Worm (Caenorhabditis elegans): Measurements from ENCODE around the gene mlc-5.

The mlc-5 gene

ce11 chrIII:13642776-13643175 lies 19.7 kb downstream of the mlc-5 start:
- no peak for TF ChIP-seq dao-5 (tag; optimal IDR thresholded peaks at IDR 0.05)
- no peak for TF ChIP-seq W03F9.2 (tag; optimal IDR thresholded peaks at IDR 0.05)
- no peak for TF ChIP-seq him-1 (tag; optimal IDR thresholded peaks at IDR 0.05)

DNA sequence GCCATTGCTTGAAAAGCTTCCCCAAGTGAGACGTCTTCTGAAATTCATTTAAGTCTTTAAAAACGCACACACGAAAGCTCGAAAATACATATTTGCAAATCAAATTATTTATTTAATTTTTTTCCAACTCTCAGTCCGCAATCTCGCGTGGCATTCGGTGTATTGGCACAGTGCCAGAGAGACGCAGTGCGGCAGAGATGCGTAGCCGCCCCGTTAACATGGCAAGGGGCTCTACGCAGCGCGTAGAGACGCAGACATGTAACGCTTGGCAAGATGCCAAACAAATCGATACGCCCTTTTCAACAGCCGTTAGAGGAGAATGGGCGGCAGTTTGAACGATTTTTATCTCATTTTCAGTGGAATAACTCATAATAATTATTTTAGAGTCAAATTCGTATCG lies 20.4 kb downstream of the mlc-5 start, which contains the start of the genes drr-2 and set-16:
Gene drr-2 (minus strand): TSS at position 37 of the 400 bp plus-strand sequence.
Gene set-16 (plus strand): TSS at position 383 of the 400 bp plus-strand sequence.
- TF ChIP-seq him-1 (tag; optimal IDR thresholded peaks at IDR 0.05) (peak; percentile 96), dao-5 (tag; optimal IDR thresholded peaks at IDR 0.05) (peak; percentile 68), W03F9.2 (tag; optimal IDR thresholded peaks at IDR 0.05) (peak; percentile 98)

- TF ChIP-seq W03F9.2 (tag; optimal IDR thresholded peaks at IDR 0.05) = no peak
- TF ChIP-seq dao-5 (tag; optimal IDR thresholded peaks at IDR 0.05) = no peak
- no peak for TF ChIP-seq him-1 (tag; optimal IDR thresholded peaks at IDR 0.05)
Measured at ce11 chrIII:13644279-13644678, 21.2 kb downstream of the mlc-5 start.

DNA sequence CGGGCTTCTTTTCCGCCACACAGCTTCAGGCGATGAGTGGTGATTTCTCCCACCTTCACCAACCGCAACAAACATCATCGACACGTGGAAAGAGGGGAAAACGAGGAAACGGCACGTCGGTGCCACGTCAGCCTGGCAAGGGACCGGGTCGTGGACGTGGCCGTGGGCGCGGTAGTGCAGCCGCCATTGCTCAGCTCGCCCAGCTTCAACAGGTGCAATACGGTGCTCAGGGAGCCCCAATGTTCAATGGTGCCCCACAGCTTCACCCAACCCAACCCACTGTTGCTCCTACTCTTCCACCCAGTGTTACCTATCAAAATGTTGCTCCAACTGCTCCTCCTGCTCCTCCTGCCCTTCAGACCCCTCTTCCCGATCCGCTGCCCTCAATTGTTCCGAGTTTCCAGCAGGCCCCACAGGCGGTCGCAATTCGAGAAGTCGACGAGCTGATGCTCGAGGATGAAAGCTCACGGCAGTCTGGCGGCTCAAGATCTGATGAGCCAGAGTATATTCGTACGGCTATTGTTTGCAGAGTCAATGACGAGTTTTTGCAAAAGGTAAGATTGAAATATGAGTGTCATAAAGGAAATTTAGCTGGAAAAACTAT lies 22.9 kb downstream of the mlc-5 start:
- TF ChIP-seq him-1 (tag; optimal IDR thresholded peaks at IDR 0.05) = no peak
- no peak for TF ChIP-seq dao-5 (tag; optimal IDR thresholded peaks at IDR 0.05)
- TF ChIP-seq W03F9.2 (tag; optimal IDR thresholded peaks at IDR 0.05) = no peak

ce11 chrIII:13648540-13648939 lies 25.4 kb downstream of the mlc-5 start:
- TF ChIP-seq W03F9.2 (tag; optimal IDR thresholded peaks at IDR 0.05) = no peak

DNA sequence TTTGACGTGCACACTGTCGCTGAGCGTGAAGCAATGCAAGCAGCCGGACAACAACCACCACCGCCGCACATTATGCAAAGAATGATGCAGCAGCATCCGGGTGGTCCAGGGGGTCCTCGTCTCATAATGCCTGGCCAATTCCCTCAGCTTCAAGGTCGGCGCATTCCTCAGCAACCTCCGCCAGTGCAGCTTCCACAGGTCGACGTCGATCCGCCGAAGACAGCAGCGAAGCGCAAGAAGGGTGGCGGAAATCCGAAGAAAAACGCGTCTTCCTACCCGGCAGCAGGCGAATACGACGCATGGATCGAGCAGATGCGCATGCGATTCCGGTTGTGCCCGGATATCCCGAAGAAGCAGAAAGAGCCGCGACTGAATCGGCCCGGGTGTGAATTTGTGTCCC lies 28.3 kb downstream of the mlc-5 start:
- TF ChIP-seq him-1 (tag; optimal IDR thresholded peaks at IDR 0.05) (no peak), W03F9.2 (tag; optimal IDR thresholded peaks at IDR 0.05) (no peak), dao-5 (tag; optimal IDR thresholded peaks at IDR 0.05) (no peak)

- TF ChIP-seq him-1 (tag; optimal IDR thresholded peaks at IDR 0.05) (no peak), dao-5 (tag; optimal IDR thresholded peaks at IDR 0.05) (no peak), W03F9.2 (tag; optimal IDR thresholded peaks at IDR 0.05) (no peak)
Measured at ce11 chrIII:13652010-13652409, 28.9 kb downstream of the mlc-5 start.

- no peak for TF ChIP-seq dao-5 (tag; optimal IDR thresholded peaks at IDR 0.05)
- no peak for TF ChIP-seq him-1 (tag; optimal IDR thresholded peaks at IDR 0.05)
- no peak for TF ChIP-seq W03F9.2 (tag; optimal IDR thresholded peaks at IDR 0.05)
Measured at ce11 chrIII:13652708-13653107, 29.6 kb downstream of the mlc-5 start.

DNA sequence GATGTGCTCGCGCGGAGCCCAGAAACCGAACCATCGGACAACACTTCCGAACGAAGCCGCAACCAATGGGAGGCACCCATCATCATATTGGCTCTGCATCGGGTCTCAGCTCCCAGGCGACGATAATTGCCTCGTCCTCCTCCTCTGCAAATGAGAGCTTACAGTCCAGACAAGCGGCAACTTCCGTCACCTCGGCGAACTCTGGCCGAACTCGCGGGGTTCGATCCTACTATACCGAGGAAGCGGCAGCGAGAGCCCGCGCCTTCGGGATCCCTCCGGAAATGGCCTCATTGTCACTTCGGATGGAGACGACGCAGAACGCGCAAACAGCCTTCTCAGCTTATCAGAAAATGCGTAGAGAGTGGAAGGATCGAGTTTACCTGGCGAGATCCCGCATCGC lies 31.8 kb downstream of the mlc-5 start:
- TF ChIP-seq W03F9.2 (tag; optimal IDR thresholded peaks at IDR 0.05) = no peak
- TF ChIP-seq him-1 (tag; optimal IDR thresholded peaks at IDR 0.05) = no peak
- TF ChIP-seq dao-5 (tag; optimal IDR thresholded peaks at IDR 0.05) = no peak

DNA sequence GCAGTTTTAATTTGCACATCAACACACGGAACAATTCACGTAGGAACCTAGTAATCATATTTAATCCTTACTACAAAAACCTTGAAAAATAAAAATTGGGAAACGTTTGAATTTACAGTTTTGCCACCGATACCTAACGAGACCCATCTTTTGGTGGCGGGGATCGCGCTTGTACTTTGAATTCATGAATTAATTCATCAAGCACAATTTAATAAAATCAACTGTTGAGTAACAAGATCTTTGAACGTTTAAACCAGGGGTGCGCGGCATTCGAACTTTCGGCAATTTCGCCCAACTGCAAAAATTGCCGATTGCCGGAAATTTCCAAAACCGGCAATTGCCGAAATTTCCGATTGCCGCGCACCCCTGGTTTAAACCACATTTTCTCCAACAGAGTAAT lies 33.6 kb downstream of the mlc-5 start:
- TF ChIP-seq W03F9.2 (tag; optimal IDR thresholded peaks at IDR 0.05) = no peak
- no peak for TF ChIP-seq dao-5 (tag; optimal IDR thresholded peaks at IDR 0.05)
- TF ChIP-seq him-1 (tag; optimal IDR thresholded peaks at IDR 0.05) = no peak

DNA sequence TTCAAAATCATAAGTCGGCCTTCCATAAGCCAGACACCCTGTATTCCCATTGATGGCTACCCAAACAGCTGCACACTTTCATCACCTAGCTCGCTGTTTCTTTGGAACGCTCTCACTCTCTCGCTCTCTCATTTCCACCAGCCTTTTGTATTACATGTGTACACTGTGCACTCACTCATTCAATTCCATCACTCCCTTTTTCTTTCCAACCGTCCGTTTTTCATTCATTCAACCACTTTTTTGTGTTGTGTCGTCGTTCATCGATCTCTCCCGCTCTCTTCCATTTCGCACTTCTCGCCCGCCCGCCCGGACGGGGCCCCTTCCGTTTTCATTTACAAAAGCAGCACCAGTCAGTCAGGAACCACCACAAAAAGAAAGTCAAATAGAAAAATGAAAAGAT lies 34.9 kb downstream of the mlc-5 start:
- no peak for TF ChIP-seq W03F9.2 (tag; optimal IDR thresholded peaks at IDR 0.05)
- no peak for TF ChIP-seq him-1 (tag; optimal IDR thresholded peaks at IDR 0.05)
- no peak for TF ChIP-seq dao-5 (tag; optimal IDR thresholded peaks at IDR 0.05)

DNA sequence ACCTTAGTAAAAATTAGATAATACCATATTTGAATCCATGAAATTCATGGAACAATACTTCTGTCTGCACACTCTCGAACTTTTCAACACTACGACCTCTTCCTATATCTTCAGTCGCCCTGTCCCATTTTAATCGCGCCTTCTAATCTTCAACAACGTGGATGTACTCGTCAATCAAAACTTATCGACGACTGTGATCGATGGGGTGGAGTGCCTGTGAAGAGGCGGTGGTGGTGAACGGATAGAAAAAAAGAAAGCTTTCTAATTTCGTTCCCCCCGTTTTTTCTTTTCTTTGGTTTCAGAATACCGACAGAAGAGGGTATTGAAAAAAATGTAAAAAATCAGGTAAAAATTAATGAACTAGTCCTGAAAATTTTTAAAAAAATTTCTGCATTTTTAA lies 35.9 kb downstream of the mlc-5 start:
- no peak for TF ChIP-seq him-1 (tag; optimal IDR thresholded peaks at IDR 0.05)
- no peak for TF ChIP-seq W03F9.2 (tag; optimal IDR thresholded peaks at IDR 0.05)
- TF ChIP-seq dao-5 (tag; optimal IDR thresholded peaks at IDR 0.05) = no peak

DNA sequence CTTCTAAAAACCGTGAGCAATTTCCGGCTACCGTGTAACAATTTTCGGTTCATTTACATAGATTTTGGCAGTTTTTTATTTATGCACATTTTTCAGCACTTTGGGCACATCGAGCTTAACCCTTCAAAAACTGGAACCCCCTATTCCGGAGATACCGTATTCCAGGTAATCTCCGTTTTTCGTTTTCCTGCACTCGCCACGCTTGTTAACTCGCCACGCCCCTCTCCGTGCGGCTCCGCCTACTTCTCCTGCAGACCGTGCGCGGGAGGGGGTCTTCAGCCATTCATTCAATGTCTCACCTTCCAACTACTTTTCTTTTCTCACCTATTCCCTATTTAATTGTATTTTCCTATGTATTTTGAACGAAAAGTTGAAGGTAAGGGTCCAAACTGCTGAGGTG lies 37.0 kb downstream of the mlc-5 start:
- TF ChIP-seq dao-5 (tag; optimal IDR thresholded peaks at IDR 0.05) = no peak

DNA sequence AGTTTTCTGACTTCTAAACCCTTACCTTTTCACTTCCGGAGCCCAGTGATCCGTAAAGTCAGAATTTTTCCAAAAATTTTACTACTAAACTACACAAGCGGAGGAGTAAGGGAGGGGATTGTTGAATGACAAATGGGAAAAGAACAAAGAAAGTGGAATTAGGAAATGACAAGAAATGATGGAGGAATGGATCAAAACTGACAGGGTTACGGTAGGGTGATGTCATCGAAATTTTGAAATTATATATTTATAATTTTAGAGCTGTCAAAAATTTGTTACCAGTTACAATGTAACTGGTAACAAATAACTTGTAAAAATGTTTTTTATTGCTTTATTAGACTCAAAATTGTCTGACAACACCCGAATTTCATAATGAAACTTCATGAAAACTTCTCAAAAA lies 43.3 kb downstream of the mlc-5 start:
- TF ChIP-seq him-1 (tag; optimal IDR thresholded peaks at IDR 0.05) (no peak), W03F9.2 (tag; optimal IDR thresholded peaks at IDR 0.05) (no peak), dao-5 (tag; optimal IDR thresholded peaks at IDR 0.05) (no peak)

DNA sequence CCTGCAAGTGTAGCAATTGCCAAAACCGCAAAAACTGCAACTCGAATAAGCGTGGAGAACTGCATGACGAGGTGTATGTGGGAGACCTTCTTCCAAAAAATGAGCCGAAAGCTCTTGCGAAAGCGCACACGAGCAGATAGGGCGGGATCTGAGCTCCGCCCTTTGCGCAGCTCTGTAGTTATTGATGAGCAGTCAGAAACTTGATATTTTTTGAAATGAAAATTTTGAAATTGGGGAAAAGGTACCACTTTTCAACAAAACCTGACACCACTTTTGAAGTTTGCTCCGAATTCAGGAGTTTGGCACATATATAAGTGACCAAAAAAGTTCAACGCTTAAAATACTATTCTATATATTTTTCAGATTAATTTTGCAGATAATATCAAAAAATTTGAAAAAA lies 44.6 kb downstream of the mlc-5 start, which contains the start of gene flp-15:
Gene flp-15 (minus strand): TSS at position 101 of the 400 bp plus-strand sequence.
- no peak for TF ChIP-seq him-1 (tag; optimal IDR thresholded peaks at IDR 0.05)
- TF ChIP-seq W03F9.2 (tag; optimal IDR thresholded peaks at IDR 0.05) = no peak
- no peak for TF ChIP-seq dao-5 (tag; optimal IDR thresholded peaks at IDR 0.05)

All from whole organism, L4/young adult.